Fruit fly (Drosophila melanogaster) whole organism: ENCODE results near the gene WDR79.

Source experiments
- CG8478 ChIP-seq: fragments of >200 bp; optimal IDR thresholded peaks from 2 replicates; lab custom pipeline; 2018; ENCODE audit warnings: inconsistent platforms
- pan ChIP-seq: fragments of >200 bp; optimal IDR thresholded peaks from 2 replicates; lab custom pipeline; 2017
- psq ChIP-seq: fragments of >200 bp; optimal IDR thresholded peaks from 2 replicates; lab custom pipeline; 2017

DNA sequence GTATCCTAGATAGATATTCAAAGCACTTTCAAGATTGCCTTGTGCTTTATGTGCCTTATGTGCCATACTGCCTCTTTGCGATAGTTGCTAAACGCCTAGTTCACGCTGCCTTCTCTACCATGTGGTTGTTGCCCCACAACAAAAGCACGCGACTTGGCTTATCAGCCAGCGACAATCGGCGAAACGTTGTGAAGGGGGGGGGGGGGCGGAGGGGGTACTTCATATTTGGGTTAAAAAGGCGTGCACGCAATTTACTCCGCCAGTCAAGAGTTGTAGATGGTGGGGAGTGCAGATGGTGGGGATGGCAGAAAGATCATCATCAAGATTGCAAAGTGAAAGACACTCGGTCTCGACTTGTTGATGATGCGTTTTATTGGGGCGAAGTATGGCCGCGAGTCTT, 41.5 kb upstream of the WDR79 start:
- TF ChIP-seq pan (lab: Kevin White, UChicago) (no peak), psq (no peak), CG8478 (lab: Kevin White, UChicago) (no peak)
